Fruit fly (Drosophila melanogaster) whole organism, embryonic: ENCODE results near the gene CG7506.

ENCODE experiments used
- Aef1 ChIP-seq: fragments of 200-800 bp; sonication (Bioruptor generic); IDR thresholded peaks from 3 replicates; pipeline ENCODE4 v1.3.6; 2022; ENCODE audit warnings: missing biosample characterization, missing genetic modification characterization
- B-H2 ChIP-seq: fragments of 200-800 bp; sonication (Bioruptor generic); optimal IDR thresholded peaks from 2 replicates; lab custom pipeline; 2018; ENCODE audit warnings: missing biosample characterization, mild to moderate bottlenecking, missing genetic modification characterization
- Bdp1 ChIP-seq: fragments of 200-800 bp; sonication (Bioruptor generic); optimal IDR thresholded peaks from 3 replicates; lab custom pipeline; 2016; ENCODE audit warnings: missing biosample characterization, missing genetic modification characterization
- CG10147 ChIP-seq: fragments of 200-800 bp; sonication (Bioruptor generic); optimal IDR thresholded peaks from 2 replicates; lab custom pipeline; 2019; ENCODE audit warnings: missing biosample characterization, mild to moderate bottlenecking, missing genetic modification characterization, moderate library complexity
- CG10462 ChIP-seq: fragments of 200-800 bp; sonication (Bioruptor generic); optimal IDR thresholded peaks from 2 replicates; lab custom pipeline; 2016; ENCODE audit warnings: missing biosample characterization, missing genetic modification characterization
- CG10959 ChIP-seq: fragments of 200-800 bp; sonication (Bioruptor generic); IDR thresholded peaks from 2 replicates; pipeline ENCODE4 v1.3.6; 2022; ENCODE audit warnings: missing biosample characterization, missing genetic modification characterization
- CG11093 ChIP-seq: fragments of 200-800 bp; sonication (Bioruptor generic); IDR thresholded peaks from 3 replicates; pipeline ENCODE4 v1.3.6; 2022; ENCODE audit warnings: missing biosample characterization, missing genetic modification characterization
- CG11247 ChIP-seq: fragments of 200-800 bp; sonication (Bioruptor generic); IDR thresholded peaks from 2 replicates; pipeline ENCODE4 v1.3.6; 2022; ENCODE audit warnings: missing biosample characterization, missing genetic modification characterization
- CG12104 ChIP-seq: fragments of 200-800 bp; sonication (Bioruptor generic); optimal IDR thresholded peaks from 3 replicates; lab custom pipeline; 2016; ENCODE audit warnings: missing biosample characterization, missing genetic modification characterization
- CG12155 ChIP-seq: fragments of 200-800 bp; sonication (Bioruptor generic); optimal IDR thresholded peaks from 3 replicates; lab custom pipeline; 2016; ENCODE audit warnings: missing biosample characterization, missing genetic modification characterization
- CG12659 ChIP-seq: fragments of 200-800 bp; sonication (Bioruptor generic); optimal IDR thresholded peaks from 3 replicates; lab custom pipeline; 2017; ENCODE audit warnings: mild to moderate bottlenecking, missing biosample characterization, missing genetic modification reagents, missing genetic modification characterization
- CG12744 ChIP-seq: fragments of 200-800 bp; sonication (Bioruptor generic); optimal IDR thresholded peaks from 2 replicates; lab custom pipeline; 2016; ENCODE audit warnings: missing biosample characterization, missing genetic modification characterization
- CG12769 ChIP-seq: fragments of 200-800 bp; sonication (Bioruptor generic); optimal IDR thresholded peaks from 2 replicates; lab custom pipeline; 2019; ENCODE audit warnings: missing biosample characterization, mild to moderate bottlenecking, missing genetic modification characterization, moderate library complexity
- CG14667 ChIP-seq: fragments of 200-800 bp; sonication (Bioruptor generic); IDR thresholded peaks from 2 replicates; pipeline ENCODE4 v1.3.6; 2022; ENCODE audit warnings: missing biosample characterization, missing genetic modification characterization
- CG14965 ChIP-seq: fragments of 200-800 bp; sonication (Bioruptor generic); optimal IDR thresholded peaks from 2 replicates; lab custom pipeline; 2016; ENCODE audit warnings: missing biosample characterization, missing genetic modification characterization, borderline replicate concordance
- CG2202 ChIP-seq: fragments of 200-800 bp; sonication (Bioruptor generic); optimal IDR thresholded peaks from 2 replicates; lab custom pipeline; 2018; ENCODE audit warnings: missing biosample characterization, mild to moderate bottlenecking, missing genetic modification characterization
- CG31365 ChIP-seq: fragments of 200-800 bp; sonication (Bioruptor generic); optimal IDR thresholded peaks from 2 replicates; lab custom pipeline; 2018; ENCODE audit warnings: missing biosample characterization, mild to moderate bottlenecking, missing genetic modification characterization
- CG33557 ChIP-seq: fragments of 200-800 bp; sonication (Bioruptor generic); optimal IDR thresholded peaks from 2 replicates; lab custom pipeline; 2019; ENCODE audit warnings: missing biosample characterization, mild to moderate bottlenecking, missing genetic modification characterization, moderate library complexity
- CG3995 ChIP-seq: fragments of 200-800 bp; sonication (Bioruptor generic); optimal IDR thresholded peaks from 3 replicates; lab custom pipeline; 2016; ENCODE audit warnings: missing biosample characterization, missing genetic modification characterization
- CG4282 ChIP-seq: fragments of 200-800 bp; sonication (Bioruptor generic); optimal IDR thresholded peaks from 2 replicates; lab custom pipeline; 2016; ENCODE audit warnings: missing biosample characterization, missing genetic modification characterization
- CG4820 ChIP-seq: fragments of 200-800 bp; sonication (Bioruptor generic); optimal IDR thresholded peaks from 3 replicates; lab custom pipeline; 2016; ENCODE audit warnings: missing biosample characterization, missing genetic modification characterization
- CG7372 ChIP-seq: fragments of 200-800 bp; sonication (Bioruptor generic); IDR thresholded peaks from 2 replicates; pipeline ENCODE4 v1.3.6; 2022; ENCODE audit warnings: missing biosample characterization, missing genetic modification characterization
- CG9932 ChIP-seq: fragments of 200-800 bp; sonication (Bioruptor generic); IDR thresholded peaks from 2 replicates; pipeline ENCODE4 v1.3.6; 2022; ENCODE audit warnings: missing biosample characterization, missing genetic modification characterization
- CHES-1-like ChIP-seq: fragments of 200-800 bp; sonication (Bioruptor generic); optimal IDR thresholded peaks from 2 replicates; lab custom pipeline; 2016; ENCODE audit warnings: missing biosample characterization, missing genetic modification characterization
- Ets97D ChIP-seq: fragments of 200-800 bp; sonication (Bioruptor generic); optimal IDR thresholded peaks from 3 replicates; lab custom pipeline; 2016; ENCODE audit warnings: missing biosample characterization, missing genetic modification characterization
- HHEX ChIP-seq: fragments of 200-800 bp; sonication (Bioruptor generic); optimal IDR thresholded peaks from 3 replicates; lab custom pipeline; 2017; ENCODE audit warnings: missing biosample characterization, mild to moderate bottlenecking, missing genetic modification characterization, missing genetic modification reagents
- HLH4C ChIP-seq: fragments of 200-800 bp; sonication (Bioruptor generic); IDR thresholded peaks from 3 replicates; pipeline ENCODE4 v1.3.6; 2022; ENCODE audit warnings: missing biosample characterization, missing genetic modification characterization; ENCODE audit not compliant: partially characterized antibody
- HLH54F ChIP-seq: fragments of 200-800 bp; sonication (Bioruptor generic); optimal IDR thresholded peaks from 3 replicates; lab custom pipeline; 2016; ENCODE audit warnings: missing biosample characterization, missing genetic modification characterization
- HLHmδ ChIP-seq: fragments of 200-800 bp; sonication (Bioruptor generic); optimal IDR thresholded peaks from 2 replicates; lab custom pipeline; 2018; ENCODE audit warnings: missing biosample characterization, mild to moderate bottlenecking, missing genetic modification characterization, moderate library complexity
- Hand ChIP-seq: fragments of 200-800 bp; sonication (Bioruptor generic); optimal IDR thresholded peaks from 2 replicates; lab custom pipeline; 2017; ENCODE audit warnings: mild to moderate bottlenecking, missing biosample characterization, missing genetic modification reagents, missing genetic modification characterization
- Hr39 ChIP-seq: fragments of >200 bp; optimal IDR thresholded peaks from 2 replicates; lab custom pipeline; 2017
- MESR4 ChIP-seq: fragments of 200-800 bp; sonication (Bioruptor generic); optimal IDR thresholded peaks from 2 replicates; lab custom pipeline; 2018; ENCODE audit warnings: missing biosample characterization, mild to moderate bottlenecking, missing genetic modification characterization, moderate library complexity
- Max ChIP-seq: fragments of 200-800 bp; sonication (Bioruptor generic); optimal IDR thresholded peaks from 2 replicates; lab custom pipeline; 2016; ENCODE audit warnings: missing biosample characterization, mild to moderate bottlenecking, missing genetic modification characterization
- Opbp ChIP-seq: fragments of 200-800 bp; sonication (Bioruptor generic); IDR thresholded peaks from 3 replicates; pipeline ENCODE4 v1.3.6; 2022; ENCODE audit warnings: missing biosample characterization, missing genetic modification characterization; ENCODE audit not compliant: partially characterized antibody
- Poxn ChIP-seq: fragments of 200-800 bp; sonication (Bioruptor generic); IDR thresholded peaks from 2 replicates; pipeline ENCODE4 v1.3.6; 2022; ENCODE audit warnings: missing biosample characterization, missing genetic modification characterization
- Side ChIP-seq: fragments of 200-800 bp; sonication (Bioruptor generic); optimal IDR thresholded peaks from 2 replicates; lab custom pipeline; 2016; ENCODE audit warnings: missing biosample characterization, missing genetic modification characterization
- Vsx1 ChIP-seq: fragments of 200-800 bp; sonication (Bioruptor generic); optimal IDR thresholded peaks from 2 replicates; lab custom pipeline; 2017; ENCODE audit warnings: missing biosample characterization, mild to moderate bottlenecking, missing genetic modification characterization, missing genetic modification reagents
- abd-A ChIP-seq: fragments of 200-800 bp; sonication (Bioruptor generic); optimal IDR thresholded peaks from 3 replicates; lab custom pipeline; 2019; ENCODE audit warnings: missing biosample characterization, mild to moderate bottlenecking, missing genetic modification characterization, moderate library complexity
- al ChIP-seq: fragments of 200-800 bp; sonication (Bioruptor generic); IDR thresholded peaks from 2 replicates; pipeline ENCODE4 v1.3.6; 2022; ENCODE audit warnings: missing biosample characterization, missing genetic modification characterization
- ci ChIP-seq: fragments of 200-800 bp; sonication (Bioruptor generic); IDR thresholded peaks from 3 replicates; pipeline ENCODE4 v1.3.6; 2022; ENCODE audit warnings: missing biosample characterization, missing genetic modification characterization
- dimm ChIP-seq: fragments of 200-800 bp; sonication (Bioruptor generic); IDR thresholded peaks from 2 replicates; pipeline ENCODE4 v1.3.6; 2022; ENCODE audit warnings: missing biosample characterization, missing genetic modification characterization
- ind ChIP-seq: fragments of 200-800 bp; sonication (Bioruptor generic); optimal IDR thresholded peaks from 3 replicates; lab custom pipeline; 2016; ENCODE audit warnings: missing biosample characterization, missing genetic modification characterization
- lab ChIP-seq: fragments of 200-800 bp; sonication (Bioruptor generic); optimal IDR thresholded peaks from 3 replicates; lab custom pipeline; 2017; ENCODE audit warnings: missing biosample characterization, missing genetic modification characterization, mild to moderate bottlenecking, moderate library complexity, missing genetic modification reagents
- mirr ChIP-seq: fragments of 200-800 bp; sonication (Bioruptor generic); optimal IDR thresholded peaks from 3 replicates; lab custom pipeline; 2018; ENCODE audit warnings: missing biosample characterization, mild to moderate bottlenecking, missing genetic modification characterization
- nerfin-1 ChIP-seq: fragments of 200-800 bp; sonication (Bioruptor generic); optimal IDR thresholded peaks from 3 replicates; lab custom pipeline; 2019; ENCODE audit warnings: missing biosample characterization, mild to moderate bottlenecking, missing genetic modification characterization, moderate library complexity
- pan ChIP-seq, 4 experiments: fragments of >200 bp in 3 of 4; fragments of 200-800 bp in 1 of 4; sonication (Bioruptor generic) in 1 of 4; optimal IDR thresholded peaks in 3 of 4; IDR thresholded peaks in 1 of 4; 2 replicates each; pipeline versions ENCODE4 v1.3.6 to Lab custom; 2017 to 2022; ENCODE audit warnings: missing biosample characterization in 2 of 4, missing genetic modification characterization in 2 of 4, mixed read lengths in 1 of 4
- schlank ChIP-seq: fragments of 200-800 bp; sonication (Bioruptor generic); optimal IDR thresholded peaks from 2 replicates; lab custom pipeline; 2018; ENCODE audit warnings: missing biosample characterization, mild to moderate bottlenecking, missing genetic modification characterization
- usp ChIP-seq: fragments of >200 bp; optimal IDR thresholded peaks from 2 replicates; lab custom pipeline; 2017; ENCODE audit warnings: missing biosample characterization, missing genetic modification characterization
- vnd ChIP-seq: fragments of 200-800 bp; sonication (Bioruptor generic); IDR thresholded peaks from 3 replicates; pipeline ENCODE4 v1.3.6; 2022; ENCODE audit warnings: missing biosample characterization, missing genetic modification characterization; ENCODE audit not compliant: partially characterized antibody
- zen ChIP-seq: fragments of 200-800 bp; sonication (Bioruptor generic); optimal IDR thresholded peaks from 3 replicates; lab custom pipeline; 2018; ENCODE audit warnings: missing biosample characterization, mild to moderate bottlenecking, missing genetic modification characterization, moderate library complexity

Gene CG7506

dm6 chr3L:7592113-7592752 is 49.2 kb downstream of the CG7506 start (continued):
- TF ChIP-seq CG2202 (tag; lab: Kevin White, UChicago) (no peak), CG9932 (GFP tag; lab: Robert Waterston, UW) (no peak), CG4820 (GFP tag; lab: Kevin White, UChicago) (no peak), CG14965 (no peak), CG11093 (GFP tag; lab: Robert Waterston, UW) (peak; percentile 43; the same call in 1 of the 3 replicates), CG12104 (no peak), CHES-1-like (GFP tag; lab: Kevin White, UChicago) (no peak), CG12155 (GFP tag; lab: Kevin White, UChicago) (no peak), CG10959 (no peak), HHEX (GFP tag; lab: Kevin White, UChicago) (no peak), CG10147 (GFP tag; lab: Kevin White, UChicago) (no peak), Aef1 (no peak), Hand (no peak), HLH4C (GFP tag; lab: Robert Waterston, UW) (no peak), CG31365 (tag; lab: Kevin White, UChicago) (no peak), vnd (GFP tag; lab: Robert Waterston, UW) (no peak), CG12769 (no peak), Poxn (GFP tag; lab: Robert Waterston, UW) (no peak), CG12659 (peak; percentile 17), pan (optimal IDR thresholded peaks at IDR 0.05; lab: Kevin White, UChicago) (no peak), pan (GFP tag; optimal IDR thresholded peaks at IDR 0.05 in 1 of 2, IDR thresholded peaks at IDR 0.05 in 1 of 2) (no peak), Max (no peak), ci (GFP tag; lab: Robert Waterston, UW) (no peak), Bdp1 (GFP tag; lab: Kevin White, UChicago) (no peak), al (no peak), CG33557 (GFP tag; lab: Kevin White, UChicago) (no peak), Ets97D (no peak), Opbp (GFP tag; lab: Robert Waterston, UW) (no peak), schlank (tag; lab: Kevin White, UChicago) (no peak), B-H2 (GFP tag; lab: Kevin White, UChicago) (no peak), nerfin-1 (no peak), CG12744 (GFP tag; lab: Kevin White, UChicago) (no peak), MESR4 (GFP tag; lab: Kevin White, UChicago) (no peak), CG11247 (GFP tag; lab: Robert Waterston, UW) (no peak), HLH54F (GFP tag; lab: Kevin White, UChicago) (no peak), zen (tag; lab: Kevin White, UChicago) (no peak), ind (no peak), usp (GFP tag; lab: Kevin White, UChicago) (no peak), dimm (GFP tag; lab: Robert Waterston, UW) (no peak), CG7372 (GFP tag; lab: Robert Waterston, UW) (no peak), CG3995 (GFP tag; lab: Kevin White, UChicago) (no peak), Hr39 (lab: Kevin White, UChicago) (no peak), CG10462 (GFP tag; lab: Kevin White, UChicago) (no peak), abd-A (no peak), mirr (GFP tag; lab: Kevin White, UChicago) (no peak), lab (GFP tag; lab: Kevin White, UChicago) (peak; percentile 22), Vsx1 (GFP tag; lab: Kevin White, UChicago) (no peak), Side (no peak), HLHmδ (no peak), CG4282 (GFP tag; lab: Kevin White, UChicago) (no peak), CG14667 (GFP tag; lab: Robert Waterston, UW) (no peak)
